Worm (Caenorhabditis elegans): ENCODE measurements around the gene slc-36.5.

The slc-36.5 gene

ce11 chrII:6888661-6889579 lies 12.1 kb upstream of the slc-36.5 start (continued):
- TF ChIP-seq vab-7 (GFP tag; IDR thresholded peaks at IDR 0.05), result no peak
- TF ChIP-seq saeg-2 (GFP tag; IDR thresholded peaks at IDR 0.05), result 0 out of 2 replicates have a peak, but pooled peaks have one; percentile 44
- TF ChIP-seq nhr-111 (GFP tag; optimal IDR thresholded peaks at IDR 0.05), result no peak
- no peak for TF ChIP-seq dmd-9 (GFP tag; IDR thresholded peaks at IDR 0.05)
- TF ChIP-seq hlh-11 (tag; optimal IDR thresholded peaks at IDR 0.05), result no peak
- TF ChIP-seq cey-2 (tag; optimal IDR thresholded peaks at IDR 0.05; ENCODE audit: borderline replicate concordance, insufficient read depth), result no peak
- no peak for TF ChIP-seq daf-8 (GFP tag; IDR thresholded peaks at IDR 0.05)
- TF ChIP-seq D1046.2 (GFP tag; IDR thresholded peaks at IDR 0.05), result peak; percentile 71; the same call in 1 of the 2 replicates
- TF ChIP-seq fkh-10 (GFP tag; optimal IDR thresholded peaks at IDR 0.05), result no peak
- TF ChIP-seq aly-2 (tag; optimal IDR thresholded peaks at IDR 0.05), result no peak
- no peak for TF ChIP-seq pqm-1 (tag; optimal IDR thresholded peaks at IDR 0.05)
- TF ChIP-seq daf-12 (tag; optimal IDR thresholded peaks at IDR 0.05), result no peak
- TF ChIP-seq hmg-1.1 (GFP tag; IDR thresholded peaks at IDR 0.05), result 0 out of 2 replicates have a peak, but pooled peaks have one; percentile 12
- TF ChIP-seq mep-1 (tag; optimal IDR thresholded peaks at IDR 0.05), result no peak
- TF ChIP-seq ceh-82 (tag; optimal IDR thresholded peaks at IDR 0.05), result no peak
- TF ChIP-seq nhr-10 (tag; optimal IDR thresholded peaks at IDR 0.05), result no peak
- TF ChIP-seq lin-1 (GFP tag; IDR thresholded peaks at IDR 0.05), result no peak
- no peak for TF ChIP-seq skn-1 (tag; optimal IDR thresholded peaks at IDR 0.05)
- no peak for TF ChIP-seq zag-1 (tag; optimal IDR thresholded peaks at IDR 0.05)
- no peak for TF ChIP-seq ceh-28 (tag; optimal IDR thresholded peaks at IDR 0.05)
- no peak for TF ChIP-seq dve-1 (tag; optimal IDR thresholded peaks at IDR 0.05; ENCODE audit: insufficient read depth)
- no peak for TF ChIP-seq F10B5.3 (tag; optimal IDR thresholded peaks at IDR 0.05)
- peak in 1 of 2 experiments; percentile 35 for TF ChIP-seq unc-62 (GFP tag; optimal IDR thresholded peaks at IDR 0.05 in 1 of 2)
- TF ChIP-seq unc-62 (tag; optimal IDR thresholded peaks at IDR 0.05), result no peak
- no peak for TF ChIP-seq F49E8.2 (tag; optimal IDR thresholded peaks at IDR 0.05; ENCODE audit: borderline replicate concordance)
- TF ChIP-seq mxl-2 (GFP tag; conservative IDR thresholded peaks at IDR 0.05), result no peak
- no peak; the same call in 1 of the 2 replicates for TF ChIP-seq zfp-3 (GFP tag; conservative IDR thresholded peaks at IDR 0.05)
- TF ChIP-seq ama-1 (optimal IDR thresholded peaks at IDR 0.05), result peak; percentile 76
- no peak for TF ChIP-seq dmd-6 (GFP tag; IDR thresholded peaks at IDR 0.05)
- no peak for TF ChIP-seq unc-39 (tag; optimal IDR thresholded peaks at IDR 0.05)

DNA sequence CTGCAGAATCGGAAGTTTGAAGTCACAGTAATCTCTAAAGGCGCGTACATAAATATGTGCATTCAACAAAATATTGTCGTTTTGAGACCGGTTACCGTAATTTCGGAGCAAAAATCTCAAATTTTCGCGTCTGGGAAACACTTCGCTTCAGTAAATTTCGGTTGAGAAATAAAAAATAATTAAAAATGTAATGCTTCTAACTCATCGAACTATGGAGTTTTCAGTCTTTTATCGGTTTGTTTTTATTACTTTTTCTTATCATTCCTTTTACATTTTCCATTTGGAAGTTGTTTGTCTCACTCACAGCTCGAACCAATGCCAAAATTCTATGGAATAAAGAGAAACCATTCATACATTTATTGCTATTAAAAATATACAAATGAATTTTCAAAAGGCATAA lies 11.4 kb upstream of the slc-36.5 start:
- TF ChIP-seq Y105C5A.15 (GFP tag; IDR thresholded peaks at IDR 0.05), result no peak
- TF ChIP-seq snpc-1.2 (GFP tag; IDR thresholded peaks at IDR 0.05), result no peak
- peak; percentile 42 for TF ChIP-seq mes-2 (tag; optimal IDR thresholded peaks at IDR 0.05; ENCODE audit: poor library complexity, severe bottlenecking)
- TF ChIP-seq vab-7 (GFP tag; IDR thresholded peaks at IDR 0.05), result no peak
- TF ChIP-seq mdl-1 (tag; optimal IDR thresholded peaks at IDR 0.05), result no peak
- TF ChIP-seq T20F7.1 (GFP tag; optimal IDR thresholded peaks at IDR 0.05), result peak; percentile 69
- TF ChIP-seq daf-19 (GFP tag; conservative IDR thresholded peaks at IDR 0.05), result no peak
- TF ChIP-seq daf-12 (tag; optimal IDR thresholded peaks at IDR 0.05), result no peak
- peak; percentile 32 for TF ChIP-seq nhr-10 (tag; optimal IDR thresholded peaks at IDR 0.05)
- TF ChIP-seq saeg-2 (GFP tag; IDR thresholded peaks at IDR 0.05), result no peak
- peak; percentile 85 for TF ChIP-seq php-3 (GFP tag; IDR thresholded peaks at IDR 0.05)
- TF ChIP-seq fos-1 (tag; optimal IDR thresholded peaks at IDR 0.05), result no peak
- peak; percentile 49 for TF ChIP-seq nhr-28 (tag; optimal IDR thresholded peaks at IDR 0.05)
- TF ChIP-seq ceh-28 (tag; optimal IDR thresholded peaks at IDR 0.05), result no peak
- TF ChIP-seq hlh-30 (tag; optimal IDR thresholded peaks at IDR 0.05; ENCODE audit: insufficient read depth), result peak; percentile 22
- TF ChIP-seq snpc-4 (tag; optimal IDR thresholded peaks at IDR 0.05), result no peak
- TF ChIP-seq nhr-76 (tag; optimal IDR thresholded peaks at IDR 0.05), result peak; percentile 8
- no peak for TF ChIP-seq lim-7 (GFP tag; IDR thresholded peaks at IDR 0.05)
- no peak for TF ChIP-seq F10B5.3 (tag; optimal IDR thresholded peaks at IDR 0.05)
- peak; percentile 27 to 63 for TF ChIP-seq daf-16 (GFP tag; optimal IDR thresholded peaks at IDR 0.05)
- peak; percentile 64 for TF ChIP-seq daf-16 (tag; optimal IDR thresholded peaks at IDR 0.05)
- TF ChIP-seq unc-130 (GFP tag; optimal IDR thresholded peaks at IDR 0.05), result no peak
- no peak for TF ChIP-seq tra-1 (GFP tag; IDR thresholded peaks at IDR 0.05)
- TF ChIP-seq lin-1 (GFP tag; IDR thresholded peaks at IDR 0.05), result peak; percentile 38; the same call in 1 of the 2 replicates
- TF ChIP-seq ztf-7 (tag; optimal IDR thresholded peaks at IDR 0.05), result no peak
- TF ChIP-seq nhr-77 (tag; optimal IDR thresholded peaks at IDR 0.05), result peak; percentile 80
